Worm (Caenorhabditis elegans): ENCODE measurements around the gene sre-2.
A peak's percentile ranks its signal among the peaks of the same experiment; 100 is the strongest.

The sre-2 gene

DNA sequence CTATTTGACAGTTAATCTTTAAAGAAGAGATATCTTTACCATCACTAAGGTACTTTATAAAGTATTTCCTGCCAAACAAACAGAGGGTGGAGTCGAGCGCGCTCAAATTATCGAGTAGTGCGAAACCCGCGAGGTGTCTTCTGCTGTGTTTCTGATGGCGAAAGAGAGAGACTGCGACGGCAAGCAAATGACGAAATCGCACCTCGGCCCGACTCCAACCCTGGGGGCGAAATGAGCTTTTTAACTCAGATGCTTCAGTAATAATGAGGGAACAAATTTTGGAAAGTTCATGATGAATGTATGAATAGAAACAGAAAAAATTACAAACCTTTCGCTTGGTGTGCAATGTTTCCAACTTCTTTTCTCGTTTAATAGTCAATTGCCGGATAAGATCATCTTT, 10.4 kb downstream of the sre-2 start:
- TF ChIP-seq cog-1 (tag; optimal IDR thresholded peaks at IDR 0.05) (no peak), klf-2 (GFP tag; conservative IDR thresholded peaks at IDR 0.05) (no peak), ztf-23 (GFP tag; IDR thresholded peaks at IDR 0.05) (no peak)

DNA sequence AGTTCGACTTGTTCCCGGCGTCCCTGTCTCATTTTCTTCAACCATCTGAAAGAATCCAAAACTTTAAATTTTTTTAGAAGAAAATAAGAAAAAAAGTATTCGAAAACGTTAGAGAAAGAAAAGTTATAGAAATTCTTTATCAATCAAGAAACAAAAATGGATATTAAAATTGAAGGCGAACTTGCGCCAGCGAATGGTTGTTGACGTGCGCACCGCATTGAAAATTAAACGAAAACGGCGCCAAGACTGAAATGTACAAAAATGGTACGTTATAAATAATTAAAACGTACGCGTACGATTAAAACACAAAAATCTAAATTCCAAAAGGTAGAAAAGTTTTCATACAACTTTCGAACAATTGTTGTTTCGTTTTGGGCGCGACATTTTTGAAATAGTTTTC, 15.1 kb downstream of the sre-2 start, which contains the start of gene K02C4.3:
TSS of gene K02C4.3 (minus strand) at position 51 of the 400 bp plus-strand sequence.
- TF ChIP-seq med-1 (GFP tag; optimal IDR thresholded peaks at IDR 0.05; ENCODE audit: insufficient read depth) (no peak), klf-2 (GFP tag; conservative IDR thresholded peaks at IDR 0.05) (no peak), ztf-23 (GFP tag; IDR thresholded peaks at IDR 0.05) (no peak), tab-1 (GFP tag; IDR thresholded peaks at IDR 0.05) (no peak), cog-1 (tag; optimal IDR thresholded peaks at IDR 0.05) (no peak), ztf-29 (GFP tag; IDR thresholded peaks at IDR 0.05) (no peak), T22C8.4 (GFP tag; IDR thresholded peaks at IDR 0.05) (no peak), ref-1 (GFP tag; conservative IDR thresholded peaks at IDR 0.05) (no peak), flt-1 (GFP tag; IDR thresholded peaks at IDR 0.05) (no peak)

DNA sequence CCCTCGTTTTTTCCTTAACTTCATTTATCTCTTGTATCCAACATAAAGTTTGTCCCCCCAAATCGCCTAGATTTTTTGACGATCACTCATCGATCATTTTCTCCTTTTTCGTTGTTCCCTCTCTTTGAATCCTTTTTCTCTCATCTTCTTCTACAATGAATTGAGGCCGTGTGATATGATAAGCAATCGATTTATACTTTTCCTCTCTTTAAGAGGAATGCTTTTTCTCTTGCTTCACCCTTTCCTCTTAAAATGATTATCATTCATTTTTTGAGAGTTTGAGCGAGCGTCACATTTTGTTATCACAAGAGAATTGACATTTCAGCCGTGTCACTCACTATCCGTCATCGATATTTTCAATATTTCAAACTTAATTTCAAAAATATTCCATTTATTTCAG, 23.9 kb downstream of the sre-2 start, which contains the start of gene K02C4.5:
TSS of gene K02C4.5 (plus strand) at position 395 of the 400 bp plus-strand sequence.
- no peak for TF ChIP-seq klf-2 (GFP tag; conservative IDR thresholded peaks at IDR 0.05)
- no peak for TF ChIP-seq ztf-23 (GFP tag; IDR thresholded peaks at IDR 0.05)

DNA sequence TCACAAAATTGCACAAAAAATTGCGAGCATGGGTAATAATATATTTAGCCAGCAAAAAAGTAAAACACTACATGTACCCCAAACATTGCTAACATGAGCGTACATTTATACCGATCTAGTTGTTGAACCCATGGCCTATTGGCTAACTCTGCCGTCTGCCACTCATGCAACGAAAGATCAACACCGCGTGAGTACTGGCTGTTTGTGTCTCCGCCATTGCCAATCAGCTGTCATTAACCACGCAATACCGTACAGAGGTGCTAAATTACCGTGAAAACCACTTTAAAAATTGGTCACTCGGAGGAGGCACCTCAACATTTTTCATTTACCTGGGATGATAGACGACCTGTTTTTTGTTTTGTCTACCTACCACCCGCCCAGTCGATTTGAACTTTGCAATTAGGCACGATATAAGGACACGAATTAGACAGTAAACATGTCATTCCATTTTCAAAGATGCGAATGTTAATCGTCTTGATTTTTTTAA, 26.6 kb downstream of the sre-2 start, which contains the start of gene K02C4.2:
TSS of gene K02C4.2 (plus strand) at position 437 of the 487 bp plus-strand sequence.
- TF ChIP-seq T22C8.4 (GFP tag; IDR thresholded peaks at IDR 0.05) (peak; percentile 71), tab-1 (GFP tag; IDR thresholded peaks at IDR 0.05) (peak; percentile 84), med-1 (GFP tag; optimal IDR thresholded peaks at IDR 0.05; ENCODE audit: insufficient read depth) (peak; percentile 44), ztf-29 (GFP tag; IDR thresholded peaks at IDR 0.05) (peak; percentile 80), klf-2 (GFP tag; conservative IDR thresholded peaks at IDR 0.05) (peak; percentile 44; the same call in 1 of the 2 replicates), ztf-23 (GFP tag; IDR thresholded peaks at IDR 0.05) (peak; percentile 60; the same call in 1 of the 2 replicates), ref-1 (GFP tag; conservative IDR thresholded peaks at IDR 0.05) (peak; percentile 68), flt-1 (GFP tag; IDR thresholded peaks at IDR 0.05) (peak; percentile 93), cog-1 (tag; optimal IDR thresholded peaks at IDR 0.05) (peak; percentile 47)

DNA sequence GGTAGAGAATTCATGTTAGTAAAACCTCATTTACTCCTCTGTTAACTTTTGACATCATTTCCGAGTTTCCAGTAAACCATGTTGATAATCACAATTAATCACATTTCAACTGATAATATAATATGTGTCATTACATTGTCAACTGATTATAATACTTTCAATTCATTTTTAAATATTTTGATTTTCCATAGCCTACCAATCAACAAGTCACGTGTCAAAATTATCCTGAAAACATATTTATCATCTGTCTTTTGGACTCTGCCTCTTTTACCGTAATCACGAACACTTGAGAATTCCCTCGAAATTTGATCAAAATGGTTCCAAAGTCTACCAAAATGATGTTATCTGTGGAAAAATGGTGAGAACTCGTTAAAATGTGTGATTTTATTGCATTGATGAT, 27.9 kb downstream of the sre-2 start:
- TF ChIP-seq flt-1 (GFP tag; IDR thresholded peaks at IDR 0.05) (no peak), tab-1 (GFP tag; IDR thresholded peaks at IDR 0.05) (no peak), ref-1 (GFP tag; conservative IDR thresholded peaks at IDR 0.05) (no peak), ztf-23 (GFP tag; IDR thresholded peaks at IDR 0.05) (no peak), cog-1 (tag; optimal IDR thresholded peaks at IDR 0.05) (no peak), med-1 (GFP tag; optimal IDR thresholded peaks at IDR 0.05; ENCODE audit: insufficient read depth) (no peak), T22C8.4 (GFP tag; IDR thresholded peaks at IDR 0.05) (no peak), klf-2 (GFP tag; conservative IDR thresholded peaks at IDR 0.05) (no peak), ztf-29 (GFP tag; IDR thresholded peaks at IDR 0.05) (no peak)

DNA sequence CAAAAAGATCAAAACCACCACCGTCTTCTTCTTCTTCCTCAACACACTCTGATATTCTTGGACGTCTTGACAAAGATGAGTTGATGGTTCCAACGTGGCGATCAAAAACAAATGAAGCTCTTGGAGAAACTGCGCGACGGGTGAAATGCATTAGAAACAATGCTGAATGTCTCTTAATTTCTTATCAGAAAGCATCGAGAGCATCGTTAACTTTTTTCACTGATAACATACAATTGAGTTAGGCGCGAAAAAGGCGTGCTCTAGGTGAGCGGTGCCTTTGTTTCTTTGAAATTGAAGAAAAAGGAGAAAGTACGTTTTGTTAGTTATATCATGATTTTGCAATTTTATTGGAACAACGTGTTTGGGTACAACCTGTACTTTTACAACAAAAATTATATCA, 28.7 kb downstream of the sre-2 start, which contains the start of gene gpcp-2:
TSS of gene gpcp-2 (minus strand) at position 153 of the 400 bp plus-strand sequence.
- TF ChIP-seq cog-1 (tag; optimal IDR thresholded peaks at IDR 0.05) (no peak), med-1 (GFP tag; optimal IDR thresholded peaks at IDR 0.05; ENCODE audit: insufficient read depth) (no peak), ztf-29 (GFP tag; IDR thresholded peaks at IDR 0.05) (no peak), klf-2 (GFP tag; conservative IDR thresholded peaks at IDR 0.05) (no peak), ztf-23 (GFP tag; IDR thresholded peaks at IDR 0.05) (no peak), tab-1 (GFP tag; IDR thresholded peaks at IDR 0.05) (no peak), T22C8.4 (GFP tag; IDR thresholded peaks at IDR 0.05) (no peak), ref-1 (GFP tag; conservative IDR thresholded peaks at IDR 0.05) (no peak), flt-1 (GFP tag; IDR thresholded peaks at IDR 0.05) (no peak)

DNA sequence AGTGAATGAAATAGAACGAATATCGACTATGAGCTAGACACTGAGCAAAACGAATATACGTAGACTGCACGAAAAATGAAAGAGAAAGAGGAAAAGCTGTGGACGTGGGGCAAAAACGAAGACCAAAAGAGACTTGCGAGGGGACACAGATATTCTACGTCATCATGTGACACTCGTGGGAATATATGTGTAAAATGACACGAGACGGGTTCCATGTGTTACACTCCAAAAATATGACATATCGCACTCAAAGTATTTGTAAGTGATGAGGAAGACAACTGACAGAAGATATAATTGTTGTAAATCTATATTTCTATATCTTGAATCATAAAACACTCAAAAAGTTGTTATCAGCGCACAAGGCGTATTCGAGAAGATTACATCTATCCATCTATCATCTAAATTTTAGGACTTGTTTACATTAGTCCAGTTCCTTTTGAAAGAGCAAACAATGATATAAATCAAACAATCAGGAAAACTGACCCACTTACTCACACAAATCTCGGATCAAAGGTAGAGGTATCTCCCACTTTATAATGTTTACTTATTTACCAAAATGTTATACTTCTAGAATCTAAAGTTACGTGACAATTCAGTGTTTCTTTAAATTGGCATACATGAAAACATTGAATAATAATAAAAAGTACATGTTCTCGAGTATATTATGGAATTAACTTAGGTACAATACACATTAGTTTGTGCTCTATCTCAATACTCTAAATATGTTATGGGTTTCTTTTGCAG, 30.0 kb downstream of the sre-2 start:
- TF ChIP-seq tab-1 (GFP tag; IDR thresholded peaks at IDR 0.05) (no peak), cog-1 (tag; optimal IDR thresholded peaks at IDR 0.05) (peak; percentile 28)

DNA sequence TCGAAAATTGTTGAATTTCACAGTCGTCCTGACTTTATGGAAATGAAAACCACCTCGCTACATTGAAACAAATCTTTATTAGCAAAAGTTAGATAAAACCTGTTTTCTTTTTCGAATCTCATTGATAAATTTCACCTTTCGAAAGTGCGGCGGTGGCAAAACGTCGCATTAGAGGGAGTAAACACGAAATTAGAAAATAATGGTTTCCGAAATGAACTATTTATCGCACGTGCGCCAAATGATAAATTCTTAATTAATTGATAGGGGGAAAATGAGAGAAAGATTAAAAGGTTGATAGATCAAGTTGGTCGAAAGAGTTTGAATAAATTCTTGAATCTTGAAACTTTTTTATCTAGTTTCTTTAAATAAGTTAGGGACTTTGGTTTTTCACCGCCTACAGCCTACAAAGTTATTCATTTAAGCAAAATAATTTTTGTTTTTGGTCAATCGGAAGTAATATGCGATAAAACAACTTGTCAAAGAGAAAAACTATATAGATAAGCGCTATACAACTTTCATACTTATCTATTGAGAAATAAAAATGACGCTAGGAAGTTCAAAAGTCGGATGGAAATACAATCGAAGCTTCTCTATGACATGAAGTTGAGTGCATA, 30.8 kb downstream of the sre-2 start:
- no peak for TF ChIP-seq ztf-29 (GFP tag; IDR thresholded peaks at IDR 0.05)
- TF ChIP-seq tab-1 (GFP tag; IDR thresholded peaks at IDR 0.05) = no peak
- TF ChIP-seq cog-1 (tag; optimal IDR thresholded peaks at IDR 0.05) = no peak
- TF ChIP-seq med-1 (GFP tag; optimal IDR thresholded peaks at IDR 0.05; ENCODE audit: insufficient read depth) = no peak
- TF ChIP-seq ref-1 (GFP tag; conservative IDR thresholded peaks at IDR 0.05) = no peak
- no peak for TF ChIP-seq klf-2 (GFP tag; conservative IDR thresholded peaks at IDR 0.05)
- no peak for TF ChIP-seq flt-1 (GFP tag; IDR thresholded peaks at IDR 0.05)
- no peak for TF ChIP-seq ztf-23 (GFP tag; IDR thresholded peaks at IDR 0.05)
- TF ChIP-seq T22C8.4 (GFP tag; IDR thresholded peaks at IDR 0.05) = no peak

DNA sequence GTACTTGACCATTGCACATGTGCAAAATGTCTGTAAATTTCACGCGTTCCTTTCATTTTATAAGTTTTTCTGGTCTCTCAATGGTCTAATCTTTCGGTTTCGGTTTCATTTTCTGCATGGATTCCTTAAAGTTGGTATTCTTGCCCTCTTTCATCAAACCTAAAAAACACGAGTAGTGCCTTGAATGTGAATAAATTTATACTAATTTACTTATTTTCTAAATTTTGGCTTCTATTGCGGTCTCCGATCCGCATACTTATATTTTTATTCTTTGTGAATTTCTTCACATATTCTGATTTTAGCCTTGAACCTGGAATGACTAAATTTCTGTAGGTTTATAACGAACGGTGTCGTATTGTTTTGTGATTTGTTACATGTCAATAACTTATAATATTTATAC, 36.0 kb downstream of the sre-2 start, which contains the start of gene pdha-1:
TSS of gene pdha-1 (plus strand) at position 301 of the 400 bp plus-strand sequence.
- no peak for TF ChIP-seq ztf-23 (GFP tag; IDR thresholded peaks at IDR 0.05)
- TF ChIP-seq ref-1 (GFP tag; conservative IDR thresholded peaks at IDR 0.05) = no peak
- no peak for TF ChIP-seq T22C8.4 (GFP tag; IDR thresholded peaks at IDR 0.05)
- TF ChIP-seq flt-1 (GFP tag; IDR thresholded peaks at IDR 0.05) = no peak
- TF ChIP-seq ztf-29 (GFP tag; IDR thresholded peaks at IDR 0.05) = no peak
- TF ChIP-seq tab-1 (GFP tag; IDR thresholded peaks at IDR 0.05) = no peak
- TF ChIP-seq klf-2 (GFP tag; conservative IDR thresholded peaks at IDR 0.05) = no peak
- TF ChIP-seq cog-1 (tag; optimal IDR thresholded peaks at IDR 0.05) = no peak
